Fruit fly (Drosophila melanogaster): ENCODE results near the gene CG34428.

CG34428 gene

DNA sequence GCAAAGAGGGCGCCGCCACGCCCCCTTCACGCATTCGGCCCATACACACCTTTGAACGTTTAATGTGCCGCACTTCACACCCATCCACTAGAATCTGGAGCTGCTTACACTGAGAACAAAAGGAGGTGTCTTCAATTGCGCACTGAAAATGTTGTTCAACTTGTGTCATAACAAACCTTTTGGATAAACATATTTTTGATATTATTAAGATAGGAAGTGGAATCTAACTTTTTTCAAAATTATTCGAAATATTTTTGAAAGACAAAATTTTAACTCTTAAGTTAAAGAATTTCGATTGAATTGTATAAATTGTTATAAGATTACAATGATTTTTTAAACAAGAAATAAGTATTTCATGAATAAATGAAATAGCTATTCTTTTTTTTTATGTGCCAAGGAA, 6.7 kb downstream of the CG34428 start (continued):
- TF ChIP-seq nom (GFP tag; optimal IDR thresholded peaks at IDR 0.05) (no peak), Atf3 (GFP tag; optimal IDR thresholded peaks at IDR 0.05) (peak; percentile 13), CG7786 (GFP tag; optimal IDR thresholded peaks at IDR 0.05) (no peak), bbx (GFP tag; IDR thresholded peaks at IDR 0.05; ENCODE audit: partially characterized antibody) (no peak), HLHmδ (GFP tag; optimal IDR thresholded peaks at IDR 0.05) (no peak), CG2120 (GFP tag; optimal IDR thresholded peaks at IDR 0.05) (no peak), Lhr (GFP tag; optimal IDR thresholded peaks at IDR 0.05) (peak; percentile 19), rib (GFP tag; IDR thresholded peaks at IDR 0.05) (no peak), lab (GFP tag; optimal IDR thresholded peaks at IDR 0.05) (no peak), CG17328 (GFP tag; IDR thresholded peaks at IDR 0.05) (peak; percentile 47; the same call in 1 of the 2 replicates), tll (GFP tag; optimal IDR thresholded peaks at IDR 0.05) (no peak), CG12155 (GFP tag; optimal IDR thresholded peaks at IDR 0.05) (no peak), CG16815 (GFP tag; optimal IDR thresholded peaks at IDR 0.05) (peak; percentile 31), gro (GFP tag; optimal IDR thresholded peaks at IDR 0.05) (no peak), CG9876 (GFP tag; optimal IDR thresholded peaks at IDR 0.05) (no peak), ftz-f1 (GFP tag; optimal IDR thresholded peaks at IDR 0.05) (no peak), Mad (GFP tag; optimal IDR thresholded peaks at IDR 0.05) (no peak), Fer2 (tag; optimal IDR thresholded peaks at IDR 0.05) (no peak), Drgx (GFP tag; IDR thresholded peaks at IDR 0.05) (no peak), sug (tag; optimal IDR thresholded peaks at IDR 0.05) (no peak), CG6175 (GFP tag; IDR thresholded peaks at IDR 0.05) (no peak), CG6272 (GFP tag; IDR thresholded peaks at IDR 0.05) (no peak), CG15479 (GFP tag; optimal IDR thresholded peaks at IDR 0.05) (peak; percentile 5), sob (GFP tag; IDR thresholded peaks at IDR 0.05) (no peak), Bdp1 (GFP tag; optimal IDR thresholded peaks at IDR 0.05) (no peak), BEAF-32 (GFP tag; optimal IDR thresholded peaks at IDR 0.05) (no peak), insv (GFP tag; optimal IDR thresholded peaks at IDR 0.05) (no peak), CG14441 (GFP tag; IDR thresholded peaks at IDR 0.05) (no peak), Dll (GFP tag; IDR thresholded peaks at IDR 0.05; ENCODE audit: partially characterized antibody) (no peak), Ets97D (GFP tag; optimal IDR thresholded peaks at IDR 0.05) (no peak), CG1832 (GFP tag; optimal IDR thresholded peaks at IDR 0.05) (no peak), crol (GFP tag; IDR thresholded peaks at IDR 0.05) (no peak), CG7357 (GFP tag; IDR thresholded peaks at IDR 0.05) (no peak), slp2 (GFP tag; optimal IDR thresholded peaks at IDR 0.05) (no peak), CG43689 (GFP tag; IDR thresholded peaks at IDR 0.05) (no peak), pros (GFP tag; optimal IDR thresholded peaks at IDR 0.05) (no peak), ab (GFP tag; optimal IDR thresholded peaks at IDR 0.05) (no peak), CG30020 (tag; optimal IDR thresholded peaks at IDR 0.05) (no peak), CoRest (tag; optimal IDR thresholded peaks at IDR 0.05) (peak; percentile 26), danr (GFP tag; IDR thresholded peaks at IDR 0.05) (no peak), Optix (GFP tag; IDR thresholded peaks at IDR 0.05) (no peak), Aef1 (GFP tag; IDR thresholded peaks at IDR 0.05) (no peak), tio (GFP tag; optimal IDR thresholded peaks at IDR 0.05) (peak; percentile 29), crp (GFP tag; optimal IDR thresholded peaks at IDR 0.05) (no peak), psq (GFP tag; optimal IDR thresholded peaks at IDR 0.05) (no peak), lmd (GFP tag; IDR thresholded peaks at IDR 0.05) (no peak), trh (GFP tag; optimal IDR thresholded peaks at IDR 0.05) (no peak), CG5245 (GFP tag; optimal IDR thresholded peaks at IDR 0.05) (no peak), GATAe (GFP tag; conservative IDR thresholded peaks at IDR 0.05) (no peak), CG13296 (GFP tag; optimal IDR thresholded peaks at IDR 0.05) (no peak), B-H1 (GFP tag; IDR thresholded peaks at IDR 0.05) (no peak), Ssrp (tag; optimal IDR thresholded peaks at IDR 0.05) (peak; percentile 41)

All from whole organism, embryonic.